Fruit fly (Drosophila melanogaster) whole organism: ENCODE data around the gene Aatf.
A peak's percentile ranks its signal among the peaks of the same experiment; 100 is the strongest.

Source experiments
- CG8478 ChIP-seq: fragments of >200 bp; optimal IDR thresholded peaks from 2 replicates; lab custom pipeline; 2018; ENCODE audit warnings: inconsistent platforms
- Dll ChIP-seq: fragments of >200 bp; optimal IDR thresholded peaks from 2 replicates; lab custom pipeline; 2017
- EcR ChIP-seq, 2 experiments: fragments of >200 bp; optimal IDR thresholded peaks; 2 replicates each; lab custom pipeline; 2017; ENCODE audit warnings: missing biosample characterization in 2 of 2, missing genetic modification characterization in 2 of 2, missing genetic modification reagents in 2 of 2
- pan ChIP-seq: fragments of >200 bp; optimal IDR thresholded peaks from 2 replicates; lab custom pipeline; 2017
- psq ChIP-seq: fragments of >200 bp; optimal IDR thresholded peaks from 2 replicates; lab custom pipeline; 2017
- usp ChIP-seq: fragments of >200 bp; optimal IDR thresholded peaks from 2 replicates; lab custom pipeline; 2017; ENCODE audit warnings: missing biosample characterization, missing genetic modification characterization, mixed read lengths

Aatf gene

dm6 chr2L:6723750-6724503, 6.5 kb downstream of the Aatf start, which contains the start of gene Liprin-alpha:
Gene Liprin-alpha, plus strand, starts transcription at chr2L:6723903.
- no peak for TF ChIP-seq psq (lab: Kevin White, UChicago)
- peak; percentile 30 for TF ChIP-seq CG8478 (lab: Kevin White, UChicago)

dm6 chr2L:6732566-6732965, 15.1 kb downstream of the Aatf start, which contains the start of gene TTLL3B:
Gene TTLL3B, plus strand, starts transcription at chr2L:6732866.
- TF ChIP-seq EcR (GFP tag; optimal IDR thresholded peaks at IDR 0.05; lab: Kevin White, UChicago) (no peak), pan (no peak), usp (GFP tag; lab: Kevin White, UChicago) (no peak), psq (lab: Kevin White, UChicago) (no peak), CG8478 (lab: Kevin White, UChicago) (no peak), Dll (lab: Kevin White, UChicago) (no peak)

dm6 chr2L:6740088-6740487, 22.7 kb downstream of the Aatf start, which contains the start of gene TTLL3A:
Gene TTLL3A, minus strand, starts transcription at chr2L:6740188.
- TF ChIP-seq EcR (GFP tag; optimal IDR thresholded peaks at IDR 0.05; lab: Kevin White, UChicago), result no peak
- TF ChIP-seq usp (GFP tag; lab: Kevin White, UChicago), result no peak
- no peak for TF ChIP-seq pan
- TF ChIP-seq psq (lab: Kevin White, UChicago), result no peak
- no peak for TF ChIP-seq CG8478 (lab: Kevin White, UChicago)

- no peak for TF ChIP-seq EcR (GFP tag; optimal IDR thresholded peaks at IDR 0.05; lab: Kevin White, UChicago)
- no peak for TF ChIP-seq psq (lab: Kevin White, UChicago)
- no peak for TF ChIP-seq usp (GFP tag; lab: Kevin White, UChicago)
- TF ChIP-seq pan, result no peak
- TF ChIP-seq CG8478 (lab: Kevin White, UChicago), result no peak
- TF ChIP-seq Dll (lab: Kevin White, UChicago), result no peak
Measured at dm6 chr2L:6741980-6742591, 24.7 kb downstream of the Aatf start, which contains the start of gene meng. Gene meng, plus strand, starts transcription at chr2L:6742502.

dm6 chr2L:6745522-6745921, 28.1 kb downstream of the Aatf start, which contains the start of gene CG31910:
Gene CG31910, minus strand, starts transcription at chr2L:6745622.
- TF ChIP-seq CG8478 (lab: Kevin White, UChicago) (no peak), EcR (GFP tag; optimal IDR thresholded peaks at IDR 0.05; lab: Kevin White, UChicago) (no peak), pan (no peak), psq (lab: Kevin White, UChicago) (no peak)

dm6 chr2L:6747814-6748213, 30.4 kb downstream of the Aatf start, which contains the start of gene CG44271:
Gene CG44271, minus strand, starts transcription at chr2L:6747914.
- no peak for TF ChIP-seq psq (lab: Kevin White, UChicago)
- no peak for TF ChIP-seq CG8478 (lab: Kevin White, UChicago)

- no peak for TF ChIP-seq usp (GFP tag; lab: Kevin White, UChicago)
- TF ChIP-seq Dll (lab: Kevin White, UChicago), result no peak
- TF ChIP-seq pan, result no peak
- TF ChIP-seq EcR (GFP tag; optimal IDR thresholded peaks at IDR 0.05; lab: Kevin White, UChicago), result no peak
- no peak for TF ChIP-seq CG8478 (lab: Kevin White, UChicago)
- no peak for TF ChIP-seq psq (lab: Kevin White, UChicago)
Measured at dm6 chr2L:6751037-6751436, 33.6 kb downstream of the Aatf start.

- no peak for TF ChIP-seq EcR (GFP tag; optimal IDR thresholded peaks at IDR 0.05; lab: Kevin White, UChicago)
- TF ChIP-seq pan, result no peak
- no peak for TF ChIP-seq usp (GFP tag; lab: Kevin White, UChicago)
- no peak for TF ChIP-seq psq (lab: Kevin White, UChicago)
- no peak for TF ChIP-seq Dll (lab: Kevin White, UChicago)
Measured at dm6 chr2L:6759528-6759927, 42.1 kb downstream of the Aatf start, which contains the start of gene CG11322. Gene CG11322, minus strand, starts transcription at chr2L:6759628.
